Fruit fly (Drosophila melanogaster): ENCODE measurements around the gene CG8997.

DNA sequence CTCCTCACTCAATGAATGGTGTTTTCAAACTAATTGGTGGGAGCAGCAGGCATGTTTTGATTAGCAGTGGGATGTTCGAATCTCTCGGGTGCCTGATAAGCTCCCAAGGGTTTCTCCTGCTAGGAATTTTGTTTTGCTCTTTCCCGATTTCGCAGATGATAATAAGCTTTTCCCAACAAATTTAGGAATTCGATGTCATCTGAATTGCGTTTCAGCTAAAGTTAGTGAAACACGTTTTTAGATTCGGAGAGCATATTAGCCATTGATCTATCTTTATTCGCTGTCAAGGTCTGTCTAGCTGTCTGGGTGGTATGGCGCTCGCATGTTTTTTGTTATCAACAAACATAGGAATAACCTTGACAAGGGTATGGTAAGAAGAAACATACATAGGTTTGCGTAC is 3.6 kb downstream of the CG8997 start, which contains the start of gene CG33307:
- TF ChIP-seq CTCF (optimal IDR thresholded peaks at IDR 0.05) (no peak), CG8478 (optimal IDR thresholded peaks at IDR 0.05) (no peak)
